Worm (Caenorhabditis elegans) whole organism, midembryonic: ENCODE measurements around the gene nspg-3.

Source experiments
- T22C8.4 ChIP-seq: fragments of 200-800 bp; sonication (Bioruptor generic); IDR thresholded peaks from 2 replicates; pipeline ENCODE4 v1.3.6; 2022; ENCODE audit warnings: missing genetic modification characterization, missing compliant biosample characterization
- cog-1 ChIP-seq: sonication (generic microtip); optimal IDR thresholded peaks from 2 replicates; lab custom pipeline; 2016; ENCODE audit warnings: missing genetic modification characterization, missing compliant biosample characterization
- flt-1 ChIP-seq: fragments of 200-800 bp; sonication (Bioruptor generic); IDR thresholded peaks from 2 replicates; pipeline ENCODE4 v1.3.6; 2022; ENCODE audit warnings: missing genetic modification characterization, missing compliant biosample characterization
- klf-2 ChIP-seq: fragments of 200-800 bp; sonication (Bioruptor generic); conservative IDR thresholded peaks from 2 replicates; pipeline ENCODE4 v1.3.6; 2022; ENCODE audit warnings: missing genetic modification reagents, missing genetic modification characterization, missing compliant biosample characterization
- med-1 ChIP-seq: sonication (generic microtip); optimal IDR thresholded peaks from 2 replicates; lab custom pipeline; 2017; ENCODE audit warnings: missing genetic modification characterization, mild to moderate bottlenecking, missing compliant biosample characterization, antibody characterized with exemption, missing genetic modification reagents; ENCODE audit not compliant: insufficient read depth
- ref-1 ChIP-seq: fragments of 200-800 bp; sonication (Bioruptor generic); conservative IDR thresholded peaks from 2 replicates; pipeline ENCODE4 v1.3.6; 2022; ENCODE audit warnings: missing genetic modification reagents, missing genetic modification characterization, missing compliant biosample characterization
- tab-1 ChIP-seq: fragments of 200-800 bp; sonication (Bioruptor generic); IDR thresholded peaks from 2 replicates; pipeline ENCODE4 v1.3.6; 2022; ENCODE audit warnings: missing genetic modification characterization, missing compliant biosample characterization
- ztf-23 ChIP-seq: fragments of 200-800 bp; sonication (Bioruptor generic); IDR thresholded peaks from 2 replicates; pipeline ENCODE4 v1.3.6; 2022; ENCODE audit warnings: missing genetic modification reagents, missing genetic modification characterization, missing compliant biosample characterization
- ztf-29 ChIP-seq: fragments of 200-800 bp; sonication (Bioruptor generic); IDR thresholded peaks from 2 replicates; pipeline ENCODE4 v1.3.6; 2022; ENCODE audit warnings: missing genetic modification reagents, missing genetic modification characterization, missing compliant biosample characterization

DNA sequence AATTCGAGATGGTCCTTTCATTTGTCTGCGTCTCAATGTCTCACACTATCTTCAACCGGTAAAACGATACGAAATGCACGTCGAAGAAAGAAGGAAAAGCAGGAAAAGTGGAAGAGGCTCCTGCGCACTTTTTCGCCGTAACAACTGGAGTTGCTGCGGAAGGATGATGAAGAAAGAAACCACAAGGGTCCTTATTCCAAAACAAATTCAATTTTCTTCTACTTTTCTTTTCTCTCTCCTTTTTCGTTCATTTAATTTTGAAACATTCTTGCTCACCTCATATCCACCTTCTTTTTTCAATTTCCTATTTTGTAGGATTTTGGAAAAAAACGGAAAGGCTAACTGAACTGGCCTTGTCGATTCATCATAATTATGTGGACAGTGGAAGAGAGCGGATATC lies 29.0 kb downstream of the nspg-3 start:
- no peak for TF ChIP-seq cog-1 (tag; lab: Kevin White, UChicago)
- no peak for TF ChIP-seq flt-1
- TF ChIP-seq ztf-29 (GFP tag; lab: Robert Waterston, UW), result no peak
- TF ChIP-seq tab-1 (GFP tag; lab: Robert Waterston, UW), result no peak
- TF ChIP-seq ref-1 (GFP tag; lab: Robert Waterston, UW), result no peak
- no peak for TF ChIP-seq T22C8.4 (GFP tag; lab: Robert Waterston, UW)
- no peak for TF ChIP-seq med-1 (GFP tag; lab: Kevin White, UChicago)
- no peak for TF ChIP-seq klf-2 (GFP tag; lab: Robert Waterston, UW)
- TF ChIP-seq ztf-23 (GFP tag; lab: Robert Waterston, UW), result no peak
